Worm (Caenorhabditis elegans): ENCODE data around the gene F49C12.1.

- TF ChIP-seq aly-1 (tag; optimal IDR thresholded peaks at IDR 0.05) (no peak), B0310.2 (tag; optimal IDR thresholded peaks at IDR 0.05) (no peak), ceh-36 (tag; optimal IDR thresholded peaks at IDR 0.05) (no peak), scrt-1 (GFP tag; IDR thresholded peaks at IDR 0.05) (no peak), ceh-13 (GFP tag; optimal IDR thresholded peaks at IDR 0.05) (no peak), ama-1 (optimal IDR thresholded peaks at IDR 0.05) (no peak), tbx-11 (GFP tag; IDR thresholded peaks at IDR 0.05) (no peak), ets-7 (tag; optimal IDR thresholded peaks at IDR 0.05) (no peak), flt-1 (GFP tag; IDR thresholded peaks at IDR 0.05) (no peak), F13C5.2 (tag; optimal IDR thresholded peaks at IDR 0.05) (no peak), tra-4 (tag; optimal IDR thresholded peaks at IDR 0.05) (no peak), hmg-4 (GFP tag; optimal IDR thresholded peaks at IDR 0.05) (no peak), pes-1 (GFP tag; IDR thresholded peaks at IDR 0.05) (no peak), tbx-37 (GFP tag; conservative IDR thresholded peaks at IDR 0.05) (no peak)
Measured at ce11 chrIV:9264513-9264912, 31.6 kb downstream of the F49C12.1 start.
